Fruit fly (Drosophila melanogaster): Measurements from ENCODE around the gene CG33285.

DNA sequence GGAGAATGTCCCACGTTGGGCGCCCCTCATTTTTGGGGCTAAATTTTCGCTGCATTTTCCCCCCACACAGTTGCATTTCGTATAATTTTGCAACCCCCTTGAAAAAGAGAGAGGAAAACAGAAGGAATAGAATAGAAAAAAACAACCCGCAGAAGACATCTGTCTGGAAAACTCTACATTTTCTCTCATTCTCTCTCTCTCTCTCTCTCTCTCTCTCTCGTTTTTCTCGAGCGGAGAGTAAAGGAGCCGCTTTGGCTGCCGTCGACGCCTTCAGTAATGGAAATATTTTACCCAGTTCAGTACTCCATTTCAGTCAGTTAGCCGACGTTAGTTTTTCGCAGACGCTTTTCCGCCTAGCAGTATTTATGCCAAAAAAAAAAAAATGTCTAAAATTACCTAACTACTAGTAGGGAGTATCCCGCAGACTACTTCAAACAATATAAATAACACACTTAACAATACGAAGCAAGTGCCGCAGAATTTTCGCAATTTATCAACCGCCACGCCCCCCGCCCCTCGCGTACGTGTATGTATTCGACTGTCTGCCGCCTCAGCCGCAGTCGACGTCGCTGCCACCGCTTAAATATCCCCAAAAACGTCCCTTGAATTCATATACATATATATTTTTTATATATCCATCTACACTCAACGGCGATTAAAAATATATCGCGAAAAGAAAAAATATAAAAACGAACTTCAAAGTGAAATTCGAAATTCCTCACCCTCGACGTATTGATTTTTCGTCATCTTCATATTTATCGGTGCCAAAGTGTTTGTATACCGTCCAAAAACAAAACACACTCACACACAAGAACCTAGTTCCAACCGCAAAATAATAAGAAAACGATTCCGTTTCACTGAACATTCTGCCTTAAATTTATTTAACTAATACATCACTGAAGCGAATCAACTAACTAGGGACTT, 40.8 kb downstream of the CG33285 start:
- TF ChIP-seq psq (optimal IDR thresholded peaks at IDR 0.05) (no peak), EcR (GFP tag; optimal IDR thresholded peaks at IDR 0.05) (no peak), CG8478 (optimal IDR thresholded peaks at IDR 0.05) (no peak), pan (optimal IDR thresholded peaks at IDR 0.05) (no peak), Dll (optimal IDR thresholded peaks at IDR 0.05) (no peak), usp (GFP tag; optimal IDR thresholded peaks at IDR 0.05) (no peak)
